Worm (Caenorhabditis elegans) whole organism, late embryonic: ENCODE data around the gene D1044.4.

ENCODE experiments used
- F13H6.1 ChIP-seq: sonication (generic microtip); optimal IDR thresholded peaks from 2 replicates; lab custom pipeline; 2016; ENCODE audit warnings: missing genetic modification characterization, missing compliant biosample characterization
- K02D7.2 ChIP-seq: sonication (generic microtip); optimal IDR thresholded peaks from 2 replicates; lab custom pipeline; 2017; ENCODE audit warnings: mild to moderate bottlenecking, missing genetic modification characterization, missing compliant biosample characterization
- T23F11.4 ChIP-seq: fragments of 200-800 bp; sonication (Bioruptor generic); optimal IDR thresholded peaks from 2 replicates; lab custom pipeline; 2018; ENCODE audit warnings: mild to moderate bottlenecking, missing genetic modification characterization, missing compliant biosample characterization
- Y22D7AL.16 ChIP-seq: sonication (generic microtip); optimal IDR thresholded peaks from 2 replicates; lab custom pipeline; 2016; ENCODE audit warnings: missing genetic modification characterization, missing compliant biosample characterization
- ceh-18 ChIP-seq: sonication (generic microtip); optimal IDR thresholded peaks from 2 replicates; lab custom pipeline; 2016; ENCODE audit warnings: missing genetic modification characterization, missing compliant biosample characterization
- ceh-19 ChIP-seq: fragments of 200-800 bp; sonication (Bioruptor generic); optimal IDR thresholded peaks from 2 replicates; lab custom pipeline; 2018; ENCODE audit warnings: mild to moderate bottlenecking, missing genetic modification characterization, missing compliant biosample characterization
- ceh-2 ChIP-seq: sonication (generic microtip); optimal IDR thresholded peaks from 2 replicates; lab custom pipeline; 2016; ENCODE audit warnings: missing genotype, missing genetic modification characterization, missing compliant biosample characterization
- ceh-24 ChIP-seq: sonication (generic microtip); optimal IDR thresholded peaks from 2 replicates; lab custom pipeline; 2016; ENCODE audit warnings: mild to moderate bottlenecking, missing genetic modification characterization, missing compliant biosample characterization
- ceh-34 ChIP-seq: sonication (generic microtip); optimal IDR thresholded peaks from 2 replicates; lab custom pipeline; 2016; ENCODE audit warnings: mild to moderate bottlenecking, missing genetic modification characterization, missing compliant biosample characterization
- dve-1 ChIP-seq: sonication (generic microtip); optimal IDR thresholded peaks from 2 replicates; lab custom pipeline; 2017; ENCODE audit warnings: antibody characterized with exemption, mild to moderate bottlenecking, missing genetic modification characterization, missing compliant biosample characterization
- elt-4 ChIP-seq: sonication (generic microtip); optimal IDR thresholded peaks from 2 replicates; lab custom pipeline; 2016; ENCODE audit warnings: missing genetic modification characterization, missing compliant biosample characterization
- eyg-1 ChIP-seq: sonication (generic microtip); optimal IDR thresholded peaks from 2 replicates; lab custom pipeline; 2016; ENCODE audit warnings: missing genotype, missing genetic modification characterization, missing compliant biosample characterization
- fkh-10 ChIP-seq: fragments of 150-350 bp; optimal IDR thresholded peaks from 2 replicates; lab custom pipeline; 2014; ENCODE audit warnings: missing biosample characterization, missing genetic modification reagents, missing genetic modification characterization
- fkh-6 ChIP-seq: sonication (generic microtip); optimal IDR thresholded peaks from 2 replicates; lab custom pipeline; 2016; ENCODE audit warnings: missing genetic modification characterization, missing compliant biosample characterization
- gmeb-2 ChIP-seq: sonication (generic microtip); optimal IDR thresholded peaks from 2 replicates; lab custom pipeline; 2016; ENCODE audit warnings: missing genetic modification characterization, inconsistent platforms, missing compliant biosample characterization
- hlh-13 ChIP-seq: fragments of 200-800 bp; sonication (Bioruptor generic); optimal IDR thresholded peaks from 2 replicates; lab custom pipeline; 2018; ENCODE audit warnings: mild to moderate bottlenecking, missing genetic modification characterization, missing compliant biosample characterization
- hlh-30 ChIP-seq: sonication (generic microtip); optimal IDR thresholded peaks from 2 replicates; lab custom pipeline; 2017; ENCODE audit warnings: antibody characterized with exemption, missing genetic modification characterization, missing compliant biosample characterization; ENCODE audit not compliant: insufficient read depth
- hlh-8 ChIP-seq: sonication (generic microtip); optimal IDR thresholded peaks from 2 replicates; lab custom pipeline; 2016; ENCODE audit warnings: missing genotype, missing genetic modification characterization, missing compliant biosample characterization
- lin-11 ChIP-seq: fragments of 200-800 bp; sonication (Bioruptor generic); optimal IDR thresholded peaks from 2 replicates; lab custom pipeline; 2018; ENCODE audit warnings: mild to moderate bottlenecking, missing genetic modification characterization, missing compliant biosample characterization
- madf-2 ChIP-seq: sonication (generic microtip); optimal IDR thresholded peaks from 2 replicates; lab custom pipeline; 2017; ENCODE audit warnings: missing genetic modification characterization, missing compliant biosample characterization
- pat-9 ChIP-seq: fragments of 200-800 bp; sonication (Bioruptor generic); optimal IDR thresholded peaks from 2 replicates; lab custom pipeline; 2018; ENCODE audit warnings: mild to moderate bottlenecking, missing genetic modification characterization, moderate library complexity, missing compliant biosample characterization
- pax-1 ChIP-seq: fragments of 150-350 bp; optimal IDR thresholded peaks from 2 replicates; lab custom pipeline; 2014; ENCODE audit warnings: missing biosample characterization, missing genetic modification characterization
- pqm-1 ChIP-seq: sonication (generic microtip); optimal IDR thresholded peaks from 2 replicates; lab custom pipeline; 2016; ENCODE audit warnings: missing genetic modification characterization, missing compliant biosample characterization
- ref-2 ChIP-seq: sonication (generic microtip); optimal IDR thresholded peaks from 2 replicates; lab custom pipeline; 2016; ENCODE audit warnings: missing genetic modification characterization, missing compliant biosample characterization
- rnt-1 ChIP-seq: sonication (generic microtip); optimal IDR thresholded peaks from 2 replicates; lab custom pipeline; 2016; ENCODE audit warnings: missing genetic modification characterization, missing compliant biosample characterization
- sdc-2 ChIP-seq: sonication (generic microtip); optimal IDR thresholded peaks from 2 replicates; lab custom pipeline; 2016; ENCODE audit warnings: missing genotype, missing genetic modification characterization, missing compliant biosample characterization
- sox-2 ChIP-seq: fragments of 200-800 bp; sonication (Bioruptor generic); IDR thresholded peaks from 2 replicates; pipeline ENCODE4 v1.3.6; 2022; ENCODE audit warnings: missing genetic modification reagents, missing genetic modification characterization, missing compliant biosample characterization
- sox-4 ChIP-seq: sonication (generic microtip); optimal IDR thresholded peaks from 2 replicates; lab custom pipeline; 2017; ENCODE audit warnings: mild to moderate bottlenecking, missing genetic modification characterization, inconsistent platforms, missing compliant biosample characterization
- syd-9 ChIP-seq: sonication (generic microtip); optimal IDR thresholded peaks from 2 replicates; lab custom pipeline; 2016; ENCODE audit warnings: mild to moderate bottlenecking, missing genetic modification characterization, moderate library complexity, missing compliant biosample characterization
- tbx-2 ChIP-seq: sonication (generic microtip); optimal IDR thresholded peaks from 2 replicates; lab custom pipeline; 2016; ENCODE audit warnings: missing genetic modification characterization, missing compliant biosample characterization
- tbx-7 ChIP-seq: sonication (generic microtip); optimal IDR thresholded peaks from 2 replicates; lab custom pipeline; 2016; ENCODE audit warnings: missing genotype, missing genetic modification characterization, missing compliant biosample characterization
- ttx-3 ChIP-seq: sonication (generic microtip); optimal IDR thresholded peaks from 2 replicates; lab custom pipeline; 2016; ENCODE audit warnings: missing genetic modification reagents, missing genetic modification characterization, missing compliant biosample characterization
- unc-42 ChIP-seq: sonication (generic microtip); optimal IDR thresholded peaks from 2 replicates; lab custom pipeline; 2016; ENCODE audit warnings: missing genotype, missing genetic modification characterization, missing compliant biosample characterization
- ztf-16 ChIP-seq: sonication (generic microtip); optimal IDR thresholded peaks from 2 replicates; lab custom pipeline; 2017; ENCODE audit warnings: missing genetic modification characterization, missing compliant biosample characterization

D1044.4 gene

DNA sequence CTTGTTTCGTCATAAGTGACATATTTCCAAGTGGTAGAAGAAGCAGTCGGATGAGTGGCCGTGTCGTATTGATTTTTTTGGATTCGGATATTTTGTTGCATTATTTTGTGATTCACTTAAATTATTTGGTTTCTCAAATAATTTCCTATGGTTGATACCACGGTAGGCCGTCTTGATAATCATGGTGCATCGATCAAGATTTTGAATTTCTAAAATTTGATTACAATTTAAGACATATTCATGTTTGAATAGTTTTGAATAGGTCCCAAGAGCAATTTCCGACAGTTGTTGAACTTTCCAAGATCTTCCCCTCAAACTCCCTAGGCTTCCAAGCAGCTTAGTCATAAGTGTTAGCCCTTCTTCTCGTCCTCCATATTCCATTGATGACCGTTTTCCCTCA is at the start of gene D1044.4:
Gene D1044.4 (minus strand): TSS at position 101 of the 400 bp plus-strand sequence.
- no peak for TF ChIP-seq fkh-6 (tag; lab: Kevin White, UChicago)
- TF ChIP-seq F13H6.1 (tag; lab: Kevin White, UChicago): no peak
- TF ChIP-seq ttx-3 (tag; lab: Kevin White, UChicago): no peak
- no peak for TF ChIP-seq tbx-2 (tag; lab: Kevin White, UChicago)
- TF ChIP-seq sdc-2 (tag; lab: Kevin White, UChicago): no peak
- TF ChIP-seq K02D7.2 (tag; lab: Kevin White, UChicago): no peak
- TF ChIP-seq ceh-18 (tag; lab: Kevin White, UChicago): no peak
- no peak for TF ChIP-seq pax-1

DNA sequence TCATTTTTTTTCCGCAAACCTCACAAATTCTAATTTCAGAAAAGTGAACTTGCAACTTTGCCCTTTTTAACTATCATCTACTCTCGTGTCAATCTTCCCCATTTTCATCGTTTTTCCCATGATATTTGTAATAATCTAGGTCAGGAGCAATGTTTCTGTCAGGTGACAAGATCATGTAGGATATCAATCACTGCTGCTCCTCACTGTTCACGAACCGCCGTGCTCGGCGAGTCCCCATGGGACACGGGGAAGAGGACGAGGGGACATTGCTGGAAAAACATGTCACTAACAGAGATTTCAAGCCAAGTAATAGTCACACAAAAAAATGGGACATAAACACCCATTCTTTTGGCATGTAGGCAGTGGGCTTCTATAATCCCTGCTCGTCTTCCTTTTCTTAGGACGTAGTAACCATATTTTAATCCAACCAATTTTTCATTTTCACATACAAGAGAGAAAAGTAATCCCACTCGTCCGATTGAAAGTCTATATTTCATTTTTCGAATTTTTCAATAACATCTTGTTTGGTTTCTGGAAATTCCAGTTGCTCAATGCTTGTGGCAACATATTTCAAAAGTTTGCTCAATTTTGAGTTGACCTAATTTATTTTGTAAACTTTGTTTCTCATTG is 49.1 kb upstream of the D1044.4 start:
- TF ChIP-seq unc-42 (tag; lab: Kevin White, UChicago) (no peak), hlh-30 (tag; lab: Kevin White, UChicago) (no peak), madf-2 (no peak), dve-1 (tag; lab: Kevin White, UChicago) (no peak)
- TF ChIP-seq, all 69 proteins: peak for 0

DNA sequence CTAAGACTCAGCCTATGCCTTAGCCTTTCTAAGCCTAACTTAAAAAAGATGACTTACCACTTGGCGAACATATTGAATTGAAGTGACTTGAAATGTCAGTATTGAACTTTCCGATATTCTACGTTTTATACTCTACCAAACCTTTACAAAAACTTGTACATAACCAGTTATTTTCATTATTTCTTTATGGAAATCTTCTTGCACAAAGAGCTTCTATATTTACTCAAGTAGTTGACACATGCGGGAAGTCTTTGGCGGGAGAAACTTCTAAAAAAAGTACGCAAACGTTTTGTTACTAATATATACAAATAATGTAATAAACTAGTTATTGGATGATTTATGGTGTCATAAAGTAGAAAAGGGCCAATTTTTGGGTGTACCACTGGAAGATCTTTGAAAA is 46.8 kb upstream of the D1044.4 start, which contains the start of gene nspb-12:
Gene nspb-12 (minus strand): TSS at position 101 of the 400 bp plus-strand sequence.
- TF ChIP-seq sox-4 (no peak), gmeb-2 (tag; lab: Kevin White, UChicago) (no peak), ceh-24 (tag; lab: Kevin White, UChicago) (no peak), syd-9 (tag; lab: Kevin White, UChicago) (no peak), K02D7.2 (tag; lab: Kevin White, UChicago) (no peak), rnt-1 (tag; lab: Kevin White, UChicago) (no peak), elt-4 (tag; lab: Kevin White, UChicago) (no peak), eyg-1 (tag; lab: Kevin White, UChicago) (no peak), pqm-1 (tag; lab: Kevin White, UChicago) (no peak), fkh-10 (GFP tag; lab: Kevin White, UChicago) (no peak), pat-9 (tag; lab: Kevin White, UChicago) (no peak), T23F11.4 (GFP tag; lab: Kevin White, UChicago) (no peak)

DNA sequence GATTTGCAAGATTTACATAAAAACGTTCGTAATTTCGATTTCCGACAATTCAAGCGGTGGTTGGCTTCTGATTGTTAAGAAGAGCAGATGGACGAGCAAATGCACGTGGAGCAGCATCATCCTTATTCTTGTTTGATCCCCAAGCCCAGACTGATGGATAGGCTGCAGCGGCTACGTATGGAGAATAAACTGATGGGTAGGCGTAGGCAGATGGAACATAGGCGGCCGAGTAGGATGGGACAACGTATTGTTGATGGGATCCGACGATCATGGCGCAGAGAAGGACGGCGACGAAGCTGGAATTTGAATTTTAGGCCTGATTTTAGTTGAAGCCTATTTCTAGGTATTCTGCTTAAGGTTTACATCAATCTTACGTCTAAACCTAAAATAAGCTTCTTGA is 46.4 kb upstream of the D1044.4 start:
- TF ChIP-seq pax-1 (no peak), ceh-19 (GFP tag; lab: Kevin White, UChicago) (no peak), gmeb-2 (tag; lab: Kevin White, UChicago) (no peak), tbx-2 (tag; lab: Kevin White, UChicago) (no peak), hlh-8 (tag; lab: Kevin White, UChicago) (no peak), hlh-30 (tag; lab: Kevin White, UChicago) (no peak), ceh-2 (no peak)

DNA sequence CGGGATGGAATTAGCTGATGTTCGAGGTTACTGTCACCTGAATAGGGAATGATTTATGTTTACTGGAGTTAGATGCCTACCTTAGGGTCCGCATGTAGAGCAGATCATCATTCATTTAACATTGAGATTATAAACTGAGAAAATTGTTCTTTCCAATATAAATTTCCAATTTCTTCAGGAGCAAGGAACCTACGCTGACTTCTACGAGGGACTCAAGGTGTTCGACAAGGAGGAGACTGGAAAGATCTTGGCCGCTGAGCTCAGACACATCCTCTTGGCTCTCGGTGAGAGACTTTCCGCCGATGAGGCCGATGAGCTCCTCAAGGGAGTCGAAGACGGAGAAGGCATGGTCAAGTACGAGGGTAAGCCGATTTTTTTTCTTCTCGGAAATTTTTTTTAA is 44.7 kb upstream of the D1044.4 start:
- TF ChIP-seq ceh-19 (GFP tag; lab: Kevin White, UChicago): no peak
- no peak for TF ChIP-seq lin-11 (tag; lab: Kevin White, UChicago)
- no peak for TF ChIP-seq madf-2
- TF ChIP-seq tbx-7 (tag; lab: Kevin White, UChicago): no peak
- no peak for TF ChIP-seq ztf-16 (tag; lab: Kevin White, UChicago)
- no peak for TF ChIP-seq ceh-34
- no peak for TF ChIP-seq ref-2 (tag; lab: Kevin White, UChicago)
- TF ChIP-seq hlh-13 (GFP tag; lab: Kevin White, UChicago): no peak
- TF ChIP-seq Y22D7AL.16 (tag; lab: Kevin White, UChicago): no peak
- no peak for TF ChIP-seq sox-2 (GFP tag; lab: Robert Waterston, UW)
- no peak for TF ChIP-seq T23F11.4 (GFP tag; lab: Kevin White, UChicago)
